Fruit fly (Drosophila melanogaster) whole organism, adult: ENCODE data around the gene fend.

Experiments used
- CG11617 ChIP-seq: fragments of 200-800 bp; sonication (Bioruptor generic); optimal IDR thresholded peaks from 2 replicates; lab custom pipeline; 2017; ENCODE audit warnings: mild to moderate bottlenecking, missing biosample characterization, missing genetic modification reagents, missing genetic modification characterization
- CG12768 ChIP-seq: fragments of 200-800 bp; sonication (Bioruptor generic); optimal IDR thresholded peaks from 2 replicates; lab custom pipeline; 2017; ENCODE audit warnings: missing biosample characterization, missing genetic modification characterization, mild to moderate bottlenecking, moderate library complexity, missing genetic modification reagents
- CG14711 ChIP-seq: fragments of 200-800 bp; sonication (Bioruptor generic); optimal IDR thresholded peaks from 2 replicates; lab custom pipeline; 2018; ENCODE audit warnings: missing biosample characterization, mild to moderate bottlenecking, missing genetic modification characterization, moderate library complexity
- CG5204 ChIP-seq: fragments of 200-800 bp; sonication (Bioruptor generic); optimal IDR thresholded peaks from 2 replicates; lab custom pipeline; 2016; ENCODE audit warnings: missing biosample characterization, missing genetic modification characterization
- CG7101 ChIP-seq: fragments of 200-800 bp; sonication (Bioruptor generic); optimal IDR thresholded peaks from 2 replicates; lab custom pipeline; 2018; ENCODE audit warnings: missing biosample characterization, mild to moderate bottlenecking, missing genetic modification characterization, moderate library complexity
- Hr96 ChIP-seq: fragments of 200-800 bp; sonication (Bioruptor generic); optimal IDR thresholded peaks from 2 replicates; lab custom pipeline; 2016; ENCODE audit warnings: missing biosample characterization, missing genetic modification characterization
- cic ChIP-seq: fragments of 200-800 bp; sonication (Bioruptor generic); optimal IDR thresholded peaks from 2 replicates; lab custom pipeline; 2017; ENCODE audit warnings: missing biosample characterization, mild to moderate bottlenecking, missing genetic modification characterization, moderate library complexity
- kay ChIP-seq: fragments of 200-800 bp; sonication (Bioruptor generic); peaks from one replicate; lab custom pipeline; 2016; ENCODE audit warnings: missing biosample characterization, missing genetic modification characterization, borderline replicate concordance
- tj ChIP-seq: fragments of 200-800 bp; sonication (Bioruptor generic); optimal IDR thresholded peaks from 3 replicates; lab custom pipeline; 2017; ENCODE audit warnings: missing biosample characterization, mild to moderate bottlenecking, missing genetic modification characterization, moderate library complexity

DNA sequence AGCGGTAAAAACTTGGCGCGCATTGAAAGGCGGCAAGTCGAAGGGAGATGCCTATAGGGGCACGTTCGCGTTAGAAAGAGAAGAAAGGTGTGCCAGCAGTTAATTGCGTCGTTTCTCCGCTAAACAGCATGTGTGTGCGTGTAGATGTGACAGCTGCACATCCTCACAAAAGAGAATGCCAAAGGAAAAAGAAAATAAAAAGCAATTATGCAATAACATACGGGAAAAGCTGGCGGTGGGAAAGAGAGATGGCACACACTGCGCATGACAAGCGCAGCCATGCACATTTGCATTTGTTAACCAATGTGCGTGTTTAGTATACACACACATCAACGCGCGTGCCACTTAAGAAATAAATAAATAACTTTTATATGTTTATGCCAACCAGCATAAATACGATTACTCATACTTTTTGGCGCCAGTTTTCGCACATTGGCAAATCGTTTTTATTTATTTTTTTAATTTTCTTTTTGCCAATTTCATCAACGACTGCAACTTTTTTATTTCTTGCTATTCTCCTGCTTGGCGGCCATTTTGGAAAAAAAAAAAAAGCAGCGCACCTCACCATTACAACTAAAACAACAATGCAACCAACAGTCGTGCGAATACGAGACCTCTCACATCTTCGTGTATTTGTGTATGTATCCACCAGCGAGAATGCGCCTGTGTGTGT, 21.0 kb upstream of the fend start:
- TF ChIP-seq tj: peak; percentile 89
- no peak for TF ChIP-seq Hr96 (GFP tag; lab: Kevin White, UChicago)
- no peak for TF ChIP-seq CG5204
- peak; percentile 58 for TF ChIP-seq cic (GFP tag; lab: Kevin White, UChicago)
- peak; percentile 91 for TF ChIP-seq kay (GFP tag; lab: Kevin White, UChicago)
- TF ChIP-seq CG14711: no peak
- TF ChIP-seq CG12768 (GFP tag; lab: Kevin White, UChicago): no peak
- TF ChIP-seq CG7101 (tag; lab: Kevin White, UChicago): peak; percentile 7
- no peak for TF ChIP-seq CG11617 (GFP tag; lab: Kevin White, UChicago)
